Worm (Caenorhabditis elegans): ENCODE data around the gene tsp-12.

DNA sequence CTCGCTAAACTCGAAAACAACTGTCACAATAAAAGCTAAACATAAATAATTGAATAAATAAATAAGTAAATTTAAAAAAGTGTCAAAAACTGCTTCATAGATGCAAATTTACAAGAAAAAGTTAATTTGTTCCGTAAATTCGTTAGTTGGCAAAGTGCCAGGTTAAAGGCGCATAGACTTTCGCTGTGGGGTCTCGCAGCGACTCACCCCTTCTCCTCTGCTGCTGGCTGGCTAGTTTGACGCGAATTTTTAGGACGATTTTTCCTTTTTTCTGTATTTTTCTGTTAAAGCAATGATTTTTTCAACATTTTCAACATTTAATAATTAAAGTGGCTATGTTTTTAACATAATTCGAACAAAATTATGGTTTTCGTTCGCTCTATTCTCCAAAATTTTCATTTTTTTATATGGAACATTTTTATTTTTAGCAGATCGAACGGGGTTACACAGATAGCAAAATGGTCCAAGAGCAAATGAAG is 25.9 kb upstream of the tsp-12 start, which contains the start of gene rack-1:
- TF ChIP-seq D1046.2 (GFP tag; IDR thresholded peaks at IDR 0.05) (no peak), cey-2 (tag; optimal IDR thresholded peaks at IDR 0.05; ENCODE audit: borderline replicate concordance, insufficient read depth) (no peak), lin-13 (GFP tag; optimal IDR thresholded peaks at IDR 0.05) (no peak), jun-1 (tag; optimal IDR thresholded peaks at IDR 0.05) (no peak), unc-62 (GFP tag; optimal IDR thresholded peaks at IDR 0.05 in 1 of 2) (no peak), unc-62 (tag; optimal IDR thresholded peaks at IDR 0.05) (no peak), nhr-77 (tag; optimal IDR thresholded peaks at IDR 0.05) (no peak), pha-4 (GFP tag; IDR thresholded peaks at IDR 0.05) (no peak), pha-4 (tag; optimal IDR thresholded peaks at IDR 0.05) (no peak), ZK546.5 (tag; optimal IDR thresholded peaks at IDR 0.05) (no peak), nhr-76 (tag; optimal IDR thresholded peaks at IDR 0.05) (no peak), lin-15B (tag; optimal IDR thresholded peaks at IDR 0.05) (no peak), ZK337.2 (GFP tag; IDR thresholded peaks at IDR 0.05) (no peak), nhr-237 (tag; optimal IDR thresholded peaks at IDR 0.05) (no peak)
